Fruit fly (Drosophila melanogaster) whole organism, prepupa: ENCODE measurements around the gene Pex12.

ENCODE experiments used
- Blimp-1 ChIP-seq: fragments of 200-800 bp; sonication (Bioruptor generic); optimal IDR thresholded peaks from 3 replicates; lab custom pipeline; 2017; ENCODE audit warnings: missing biosample characterization, missing genetic modification characterization, mild to moderate bottlenecking, moderate library complexity, missing genetic modification reagents
- CG10631 ChIP-seq: fragments of 200-800 bp; sonication (Bioruptor generic); optimal IDR thresholded peaks from 2 replicates; lab custom pipeline; 2016; ENCODE audit warnings: missing biosample characterization, missing genetic modification characterization
- CG10669 ChIP-seq: fragments of 200-800 bp; sonication (Bioruptor generic); optimal IDR thresholded peaks from 3 replicates; lab custom pipeline; 2018; ENCODE audit warnings: missing biosample characterization, mild to moderate bottlenecking, missing genetic modification characterization, moderate library complexity
- CG11294 ChIP-seq: fragments of 200-800 bp; sonication (Bioruptor generic); IDR thresholded peaks from 2 replicates; pipeline ENCODE4 v1.3.6; 2022; ENCODE audit warnings: missing biosample characterization, missing genetic modification characterization
- CG11902 ChIP-seq: fragments of 200-800 bp; sonication (Bioruptor generic); optimal IDR thresholded peaks from 3 replicates; lab custom pipeline; 2016; ENCODE audit warnings: missing biosample characterization, missing genetic modification characterization
- CG15336 ChIP-seq: fragments of 200-800 bp; sonication (Bioruptor generic); IDR thresholded peaks from 2 replicates; pipeline ENCODE4 v1.3.6; 2022; ENCODE audit warnings: missing biosample characterization, missing genetic modification characterization
- CG16779 ChIP-seq: fragments of 200-800 bp; sonication (Bioruptor generic); optimal IDR thresholded peaks from 3 replicates; lab custom pipeline; 2017; ENCODE audit warnings: missing biosample characterization, mild to moderate bottlenecking, missing genetic modification characterization
- CG31627 ChIP-seq: fragments of 200-800 bp; sonication (Bioruptor generic); optimal IDR thresholded peaks from 3 replicates; lab custom pipeline; 2016; ENCODE audit warnings: missing biosample characterization, missing genetic modification characterization
- CG32006 ChIP-seq: fragments of 200-800 bp; sonication (Bioruptor generic); optimal IDR thresholded peaks from 3 replicates; lab custom pipeline; 2017; ENCODE audit warnings: missing biosample characterization, mild to moderate bottlenecking, missing genetic modification characterization
- CG34406 ChIP-seq: fragments of 200-800 bp; sonication (Bioruptor generic); optimal IDR thresholded peaks from 3 replicates; lab custom pipeline; 2016; ENCODE audit warnings: missing biosample characterization, missing genetic modification characterization
- CG4318 ChIP-seq: fragments of 200-800 bp; sonication (Bioruptor generic); optimal IDR thresholded peaks from 3 replicates; lab custom pipeline; 2017; ENCODE audit warnings: missing biosample characterization, mild to moderate bottlenecking, missing genetic modification characterization
- CG6163 ChIP-seq: fragments of 200-800 bp; sonication (Bioruptor generic); IDR thresholded peaks from 3 replicates; pipeline ENCODE4 v1.3.6; 2022; ENCODE audit warnings: missing biosample characterization, missing genetic modification characterization
- CG6276 ChIP-seq: fragments of 200-800 bp; sonication (Bioruptor generic); optimal IDR thresholded peaks from 2 replicates; lab custom pipeline; 2017; ENCODE audit warnings: missing biosample characterization, mild to moderate bottlenecking, missing genetic modification characterization
- CG6808 ChIP-seq: fragments of 200-800 bp; sonication (Bioruptor generic); optimal IDR thresholded peaks from 3 replicates; lab custom pipeline; 2017; ENCODE audit warnings: missing biosample characterization, missing genetic modification characterization, mild to moderate bottlenecking, moderate library complexity, missing genetic modification reagents
- CG6854 ChIP-seq: fragments of 200-800 bp; sonication (Bioruptor generic); optimal IDR thresholded peaks from 2 replicates; lab custom pipeline; 2017; ENCODE audit warnings: missing biosample characterization, mild to moderate bottlenecking, missing genetic modification characterization
- CG7368 ChIP-seq: fragments of 200-800 bp; sonication (Bioruptor generic); optimal IDR thresholded peaks from 3 replicates; lab custom pipeline; 2016; ENCODE audit warnings: missing biosample characterization, missing genetic modification characterization
- CG8632 ChIP-seq: fragments of 200-800 bp; sonication (Bioruptor generic); optimal IDR thresholded peaks from 3 replicates; lab custom pipeline; 2016; ENCODE audit warnings: missing biosample characterization, missing genetic modification characterization
- Eip75B ChIP-seq: fragments of 200-800 bp; sonication (Bioruptor generic); optimal IDR thresholded peaks from 3 replicates; lab custom pipeline; 2016; ENCODE audit warnings: missing biosample characterization, missing genetic modification characterization
- Eip78C ChIP-seq: fragments of 200-800 bp; sonication (Bioruptor generic); peaks from one replicate; lab custom pipeline; 2016; ENCODE audit warnings: missing biosample characterization, missing genetic modification characterization
- Ets21C ChIP-seq: fragments of 200-800 bp; sonication (Bioruptor generic); optimal IDR thresholded peaks from 3 replicates; lab custom pipeline; 2016; ENCODE audit warnings: missing biosample characterization, missing genetic modification characterization
- Ets96B ChIP-seq: fragments of 200-800 bp; optimal IDR thresholded peaks from 2 replicates; lab custom pipeline; 2019; ENCODE audit warnings: missing biosample characterization, mild to moderate bottlenecking, missing genetic modification characterization, moderate library complexity
- Gug ChIP-seq: fragments of 200-800 bp; sonication (Bioruptor generic); IDR thresholded peaks from 2 replicates; pipeline ENCODE4 v1.3.6; 2022; ENCODE audit warnings: missing biosample characterization, missing genetic modification characterization
- Hr39 ChIP-seq: fragments of 200-800 bp; sonication (Bioruptor generic); optimal IDR thresholded peaks from 2 replicates; lab custom pipeline; 2016; ENCODE audit warnings: missing biosample characterization, missing genetic modification characterization
- Hr4 ChIP-seq: fragments of 200-800 bp; sonication (Bioruptor generic); optimal IDR thresholded peaks from 3 replicates; lab custom pipeline; 2016; ENCODE audit warnings: missing biosample characterization, missing genetic modification characterization
- Lpt ChIP-seq: fragments of 200-800 bp; sonication (Bioruptor generic); optimal IDR thresholded peaks from 3 replicates; lab custom pipeline; 2016; ENCODE audit warnings: missing biosample characterization, missing genetic modification characterization
- Met ChIP-seq: fragments of 200-800 bp; sonication (Bioruptor generic); optimal IDR thresholded peaks from 3 replicates; lab custom pipeline; 2016; ENCODE audit warnings: missing biosample characterization, missing genetic modification characterization
- OdsH ChIP-seq: fragments of 200-800 bp; sonication (Bioruptor generic); optimal IDR thresholded peaks from 3 replicates; lab custom pipeline; 2016; ENCODE audit warnings: missing biosample characterization, missing genetic modification characterization
- Smox ChIP-seq: fragments of 200-800 bp; sonication (Bioruptor generic); optimal IDR thresholded peaks from 3 replicates; lab custom pipeline; 2016; ENCODE audit warnings: missing biosample characterization, missing genetic modification characterization
- Sox102F ChIP-seq: fragments of 200-800 bp; sonication (Bioruptor generic); optimal IDR thresholded peaks from 2 replicates; lab custom pipeline; 2016; ENCODE audit warnings: missing biosample characterization, mild to moderate bottlenecking, missing genetic modification characterization
- Sox14 ChIP-seq: fragments of 200-800 bp; sonication (Bioruptor generic); optimal IDR thresholded peaks from 3 replicates; lab custom pipeline; 2016; ENCODE audit warnings: missing biosample characterization, missing genetic modification characterization
- Sox15 ChIP-seq: fragments of 200-800 bp; sonication (Bioruptor generic); optimal IDR thresholded peaks from 3 replicates; lab custom pipeline; 2016; ENCODE audit warnings: missing biosample characterization, missing genetic modification characterization
- achi ChIP-seq: fragments of 200-800 bp; sonication (Bioruptor generic); optimal IDR thresholded peaks from 3 replicates; lab custom pipeline; 2016; ENCODE audit warnings: missing biosample characterization, missing genetic modification characterization
- acj6 ChIP-seq: fragments of 200-800 bp; sonication (Bioruptor generic); optimal IDR thresholded peaks from 3 replicates; lab custom pipeline; 2016; ENCODE audit warnings: missing biosample characterization, missing genetic modification characterization
- dac ChIP-seq: fragments of 200-800 bp; sonication (Bioruptor generic); optimal IDR thresholded peaks from 2 replicates; lab custom pipeline; 2017; ENCODE audit warnings: missing biosample characterization, mild to moderate bottlenecking, missing genetic modification characterization
- dsx ChIP-seq: fragments of 200-800 bp; optimal IDR thresholded peaks from 3 replicates; lab custom pipeline; 2019; ENCODE audit warnings: missing biosample characterization, mild to moderate bottlenecking, missing genetic modification characterization, moderate library complexity; ENCODE audit not compliant: poor library complexity, severe bottlenecking
- eg ChIP-seq: fragments of 200-800 bp; sonication (Bioruptor generic); IDR thresholded peaks from 3 replicates; pipeline ENCODE4 v1.3.6; 2022; ENCODE audit warnings: missing biosample characterization, missing genetic modification characterization
- esn ChIP-seq: fragments of 200-800 bp; sonication (Bioruptor generic); optimal IDR thresholded peaks from 2 replicates; lab custom pipeline; 2016; ENCODE audit warnings: missing biosample characterization, mild to moderate bottlenecking, missing genetic modification characterization, moderate library complexity
- fd59A ChIP-seq: fragments of 200-800 bp; sonication (Bioruptor generic); optimal IDR thresholded peaks from 2 replicates; lab custom pipeline; 2017; ENCODE audit warnings: missing biosample characterization, mild to moderate bottlenecking, missing genetic modification characterization, missing genetic modification reagents
- fd85E ChIP-seq: fragments of 200-800 bp; sonication (Bioruptor generic); optimal IDR thresholded peaks from 3 replicates; lab custom pipeline; 2016; ENCODE audit warnings: missing biosample characterization, missing genetic modification characterization
- fkh ChIP-seq: fragments of 200-800 bp; sonication (Bioruptor generic); optimal IDR thresholded peaks from 3 replicates; lab custom pipeline; 2017; ENCODE audit warnings: missing biosample characterization, mild to moderate bottlenecking, missing genetic modification characterization, moderate library complexity
- lz ChIP-seq: fragments of 200-800 bp; sonication (Bioruptor generic); optimal IDR thresholded peaks from 3 replicates; lab custom pipeline; 2016; ENCODE audit warnings: missing biosample characterization, missing genetic modification characterization
- net ChIP-seq: fragments of 200-800 bp; sonication (Bioruptor generic); optimal IDR thresholded peaks from 3 replicates; lab custom pipeline; 2016; ENCODE audit warnings: missing biosample characterization, missing genetic modification characterization
- pdm3 ChIP-seq: fragments of 200-800 bp; sonication (Bioruptor generic); optimal IDR thresholded peaks from 3 replicates; lab custom pipeline; 2016; ENCODE audit warnings: missing biosample characterization, missing genetic modification characterization
- salr ChIP-seq, 2 experiments: fragments of 200-800 bp; sonication (Bioruptor generic); optimal IDR thresholded peaks; 3 replicates each; lab custom pipeline; 2016 to 2018; ENCODE audit warnings: missing biosample characterization in 2 of 2, missing genetic modification characterization in 2 of 2, mild to moderate bottlenecking in 1 of 2
- ss ChIP-seq, 2 experiments: fragments of 200-800 bp; sonication (Bioruptor generic); optimal IDR thresholded peaks; 2 replicates in 1 of 2; 3 replicates in 1 of 2; lab custom pipeline; 2017 to 2018; ENCODE audit warnings: mild to moderate bottlenecking in 2 of 2, missing biosample characterization in 2 of 2, missing genetic modification characterization in 2 of 2, moderate library complexity in 1 of 2
- svp ChIP-seq: fragments of 200-800 bp; sonication (Bioruptor generic); peaks from one replicate; lab custom pipeline; 2016; ENCODE audit warnings: missing biosample characterization, missing genetic modification characterization
- topi ChIP-seq: fragments of 200-800 bp; sonication (Bioruptor generic); optimal IDR thresholded peaks from 3 replicates; lab custom pipeline; 2016; ENCODE audit warnings: missing biosample characterization, missing genetic modification characterization
- vri ChIP-seq: fragments of 200-800 bp; sonication (Bioruptor generic); optimal IDR thresholded peaks from 3 replicates; lab custom pipeline; 2016; ENCODE audit warnings: missing biosample characterization, mild to moderate bottlenecking, missing genetic modification characterization

Pex12 gene

dm6 chr2L:841708-842107, 25.9 kb downstream of the Pex12 start (continued):
- TF ChIP-seq dac (GFP tag; lab: Kevin White, UChicago) (peak; percentile 79), eg (GFP tag; lab: Robert Waterston, UW) (peak; percentile 96), esn (GFP tag; lab: Kevin White, UChicago) (peak; percentile 98), Sox102F (GFP tag; lab: Kevin White, UChicago) (peak; percentile 98), ss (GFP tag; optimal IDR thresholded peaks at IDR 0.05; lab: Kevin White, UChicago) (peak; percentile 94 to 95), CG32006 (GFP tag; lab: Kevin White, UChicago) (peak; percentile 93), CG8632 (GFP tag; lab: Kevin White, UChicago) (peak; percentile 94), Lpt (peak; percentile 92), Ets96B (peak; percentile 93), acj6 (GFP tag; lab: Kevin White, UChicago) (peak; percentile 95), CG10669 (peak; percentile 96), Eip78C (GFP tag; lab: Kevin White, UChicago) (peak; percentile 99), vri (GFP tag; lab: Kevin White, UChicago) (peak; percentile 96), CG34406 (GFP tag; lab: Kevin White, UChicago) (peak; percentile 95), CG31627 (GFP tag; lab: Kevin White, UChicago) (peak; percentile 97), CG7368 (GFP tag; lab: Kevin White, UChicago) (peak; percentile 95), CG15336 (GFP tag; lab: Robert Waterston, UW) (peak; percentile 94), topi (peak; percentile 97), Hr39 (GFP tag; lab: Kevin White, UChicago) (peak; percentile 94), lz (peak; percentile 88), svp (GFP tag; lab: Kevin White, UChicago) (peak; percentile 99), CG16779 (tag; lab: Kevin White, UChicago) (peak; percentile 86), CG6163 (GFP tag; lab: Robert Waterston, UW) (peak; percentile 98), fd59A (GFP tag; lab: Kevin White, UChicago) (peak; percentile 94), CG6808 (GFP tag; lab: Kevin White, UChicago) (peak; percentile 95), fd85E (GFP tag; lab: Kevin White, UChicago) (peak; percentile 82), pdm3 (GFP tag; lab: Kevin White, UChicago) (peak; percentile 97), CG10631 (GFP tag; lab: Kevin White, UChicago) (peak; percentile 95), Gug (peak; percentile 96), Eip75B (GFP tag; lab: Kevin White, UChicago) (peak; percentile 95), Hr4 (peak; percentile 91), net (peak; percentile 95), CG4318 (GFP tag; lab: Kevin White, UChicago) (peak; percentile 87), achi (peak; percentile 94), Sox15 (GFP tag; lab: Kevin White, UChicago) (peak; percentile 87), Smox (peak; percentile 96), CG11294 (GFP tag; lab: Robert Waterston, UW) (peak; percentile 92), salr (GFP tag; optimal IDR thresholded peaks at IDR 0.05; lab: Kevin White, UChicago) (peak; percentile 87 to 90), Met (GFP tag; lab: Kevin White, UChicago) (peak; percentile 98), CG11902 (GFP tag; lab: Kevin White, UChicago) (peak; percentile 92), CG6276 (GFP tag; lab: Kevin White, UChicago) (peak; percentile 86)

dm6 chr2L:842873-843272, 27.1 kb downstream of the Pex12 start:
- no peak for TF ChIP-seq vri (GFP tag; lab: Kevin White, UChicago)
- TF ChIP-seq OdsH (GFP tag; lab: Kevin White, UChicago) = no peak
- no peak for TF ChIP-seq CG10669
- no peak for TF ChIP-seq Eip78C (GFP tag; lab: Kevin White, UChicago)
- TF ChIP-seq CG6808 (GFP tag; lab: Kevin White, UChicago) = no peak
- TF ChIP-seq Gug = no peak
- TF ChIP-seq Eip75B (GFP tag; lab: Kevin White, UChicago) = no peak
- no peak for TF ChIP-seq Met (GFP tag; lab: Kevin White, UChicago)
- peak; percentile 22 for TF ChIP-seq Sox14 (GFP tag; lab: Kevin White, UChicago)
- no peak for TF ChIP-seq dsx
- TF ChIP-seq Ets21C (GFP tag; lab: Kevin White, UChicago) = no peak
- TF ChIP-seq ss (GFP tag; optimal IDR thresholded peaks at IDR 0.05; lab: Kevin White, UChicago) = no peak
- TF ChIP-seq CG6163 (GFP tag; lab: Robert Waterston, UW) = 0 out of 3 replicates have a peak, but pooled peaks have one; percentile 3
- TF ChIP-seq CG32006 (GFP tag; lab: Kevin White, UChicago) = no peak
- TF ChIP-seq Blimp-1 (GFP tag; lab: Kevin White, UChicago) = no peak
- TF ChIP-seq CG7368 (GFP tag; lab: Kevin White, UChicago) = no peak
- no peak for TF ChIP-seq fkh (GFP tag; lab: Kevin White, UChicago)
- no peak for TF ChIP-seq CG34406 (GFP tag; lab: Kevin White, UChicago)
- TF ChIP-seq Hr39 (GFP tag; lab: Kevin White, UChicago) = no peak
- no peak for TF ChIP-seq CG6854 (GFP tag; lab: Kevin White, UChicago)
- TF ChIP-seq CG11294 (GFP tag; lab: Robert Waterston, UW) = no peak
- TF ChIP-seq eg (GFP tag; lab: Robert Waterston, UW) = no peak
- TF ChIP-seq svp (GFP tag; lab: Kevin White, UChicago) = peak; percentile 95
- TF ChIP-seq CG8632 (GFP tag; lab: Kevin White, UChicago) = no peak
